Worm (Caenorhabditis elegans) whole organism, L3 larva: Measurements from ENCODE around the gene F22B8.3.

Experiments used
- R02D3.7 ChIP-seq: fragments of 150-350 bp; optimal IDR thresholded peaks from 2 replicates; lab custom pipeline; 2014; ENCODE audit warnings: missing biosample characterization, missing genetic modification characterization
- ama-1 ChIP-seq: fragments of 150-350 bp; optimal IDR thresholded peaks from 2 replicates; lab custom pipeline; 2018
- ceh-16 ChIP-seq: sonication (generic microtip); optimal IDR thresholded peaks from 2 replicates; lab custom pipeline; 2017; ENCODE audit warnings: missing biosample characterization, missing genetic modification characterization
- ceh-28 ChIP-seq: fragments of 150-350 bp; optimal IDR thresholded peaks from 2 replicates; lab custom pipeline; 2014; ENCODE audit warnings: missing biosample characterization, missing genetic modification reagents, missing genetic modification characterization
- ceh-82 ChIP-seq: fragments of 150-350 bp; optimal IDR thresholded peaks from 2 replicates; lab custom pipeline; 2014; ENCODE audit warnings: missing biosample characterization, missing genetic modification characterization
- daf-12 ChIP-seq: fragments of 150-350 bp; optimal IDR thresholded peaks from 2 replicates; lab custom pipeline; 2014; ENCODE audit warnings: missing biosample characterization, missing genetic modification reagents, missing genetic modification characterization
- egl-27 ChIP-seq: sonication (generic microtip); optimal IDR thresholded peaks from 4 replicates; lab custom pipeline; 2017; ENCODE audit warnings: missing biosample characterization, missing genetic modification reagents, missing genetic modification characterization
- elt-1 ChIP-seq: fragments of 150-350 bp; optimal IDR thresholded peaks from 2 replicates; lab custom pipeline; 2014; ENCODE audit warnings: missing biosample characterization, missing genetic modification characterization
- elt-2 ChIP-seq: sonication (generic microtip); optimal IDR thresholded peaks from 2 replicates; lab custom pipeline; 2016; ENCODE audit warnings: missing genetic modification reagents, mild to moderate bottlenecking, missing genetic modification characterization, missing compliant biosample characterization
- elt-3 ChIP-seq, 3 experiments: fragments of 150-350 bp in 1 of 3; sonication (generic microtip) in 2 of 3; optimal IDR thresholded peaks; 2 replicates in 2 of 3; 4 replicates in 1 of 3; lab custom pipeline; 2014 to 2017; ENCODE audit warnings: missing biosample characterization in 3 of 3, missing genetic modification characterization in 3 of 3
- eor-1 ChIP-seq, 2 experiments: fragments of 150-350 bp; optimal IDR thresholded peaks; 2 replicates each; lab custom pipeline; 2014 to 2018; ENCODE audit warnings: missing biosample characterization in 2 of 2, missing genetic modification characterization in 2 of 2
- fkh-2 ChIP-seq: fragments of 150-350 bp; optimal IDR thresholded peaks from 2 replicates; lab custom pipeline; 2014; ENCODE audit warnings: missing biosample characterization, missing genetic modification reagents, missing genetic modification characterization
- fos-1 ChIP-seq: fragments of 150-350 bp; optimal IDR thresholded peaks from 2 replicates; lab custom pipeline; 2014; ENCODE audit warnings: missing biosample characterization, missing genetic modification characterization
- hmg-11 ChIP-seq: sonication (generic microtip); optimal IDR thresholded peaks from 2 replicates; lab custom pipeline; 2016; ENCODE audit warnings: missing genetic modification characterization, missing compliant biosample characterization
- jun-1 ChIP-seq: fragments of 150-350 bp; optimal IDR thresholded peaks from 2 replicates; lab custom pipeline; 2014; ENCODE audit warnings: missing biosample characterization, missing genetic modification reagents, missing genetic modification characterization
- lin-15B ChIP-seq: fragments of 150-350 bp; optimal IDR thresholded peaks from 2 replicates; lab custom pipeline; 2014; ENCODE audit warnings: missing biosample characterization, missing genetic modification characterization
- lin-39 ChIP-seq: fragments of 150-350 bp; optimal IDR thresholded peaks from 2 replicates; lab custom pipeline; 2018; ENCODE audit warnings: missing biosample characterization, missing genetic modification reagents, missing genetic modification characterization
- lsy-12 ChIP-seq: sonication (generic microtip); optimal IDR thresholded peaks from 2 replicates; lab custom pipeline; 2016; ENCODE audit warnings: mild to moderate bottlenecking, missing genetic modification characterization, missing compliant biosample characterization
- mdl-1 ChIP-seq: fragments of 150-350 bp; optimal IDR thresholded peaks from 2 replicates; lab custom pipeline; 2014; ENCODE audit warnings: missing biosample characterization, missing genetic modification characterization
- mml-1 ChIP-seq: fragments of 150-350 bp; sonication (generic microtip); optimal IDR thresholded peaks from 3 replicates; lab custom pipeline; 2014; ENCODE audit warnings: missing biosample characterization, missing genetic modification characterization
- nfya-1 ChIP-seq: sonication (generic microtip); optimal IDR thresholded peaks from 2 replicates; lab custom pipeline; 2017; ENCODE audit warnings: missing genetic modification characterization, mild to moderate bottlenecking, missing compliant biosample characterization, antibody characterized with exemption, moderate library complexity; ENCODE audit not compliant: insufficient read depth
- nhr-12 ChIP-seq: fragments of 150-350 bp; optimal IDR thresholded peaks from 2 replicates; lab custom pipeline; 2014; ENCODE audit warnings: missing biosample characterization, missing genetic modification characterization
- nhr-23 ChIP-seq: fragments of 150-350 bp; optimal IDR thresholded peaks from 2 replicates; lab custom pipeline; 2014; ENCODE audit warnings: missing biosample characterization, missing genetic modification reagents, missing genetic modification characterization
- nhr-25 ChIP-seq: sonication (generic microtip); optimal IDR thresholded peaks from 2 replicates; lab custom pipeline; 2017; ENCODE audit warnings: missing biosample characterization, missing genetic modification characterization
- nhr-28 ChIP-seq: fragments of 150-350 bp; optimal IDR thresholded peaks from 2 replicates; lab custom pipeline; 2014; ENCODE audit warnings: missing biosample characterization, missing genetic modification characterization
- nhr-43 ChIP-seq: sonication (generic microtip); optimal IDR thresholded peaks from 2 replicates; lab custom pipeline; 2016; ENCODE audit warnings: mild to moderate bottlenecking, missing genetic modification characterization, missing compliant biosample characterization; ENCODE audit not compliant: poor library complexity, severe bottlenecking
- nhr-67 ChIP-seq: fragments of 150-350 bp; optimal IDR thresholded peaks from 2 replicates; lab custom pipeline; 2014; ENCODE audit warnings: missing biosample characterization, missing genetic modification characterization
- nhr-76 ChIP-seq: fragments of 150-350 bp; sonication (generic microtip); optimal IDR thresholded peaks from 5 replicates; lab custom pipeline; 2014; ENCODE audit warnings: missing biosample characterization, missing genetic modification characterization
- pqm-1 ChIP-seq: fragments of 150-350 bp; optimal IDR thresholded peaks from 2 replicates; lab custom pipeline; 2017; ENCODE audit warnings: missing biosample characterization, missing genetic modification characterization, inconsistent platforms
- sea-2 ChIP-seq: fragments of 150-350 bp; sonication (generic microtip); optimal IDR thresholded peaks from 4 replicates; lab custom pipeline; 2014; ENCODE audit warnings: missing biosample characterization, missing genetic modification reagents, missing genetic modification characterization
- skn-1 ChIP-seq: fragments of 150-350 bp; optimal IDR thresholded peaks from 2 replicates; lab custom pipeline; 2014; ENCODE audit warnings: missing biosample characterization, missing genetic modification characterization
- unc-39 ChIP-seq: sonication (generic microtip); optimal IDR thresholded peaks from 4 replicates; lab custom pipeline; 2017; ENCODE audit warnings: missing biosample characterization, missing genetic modification characterization
- unc-62 ChIP-seq: fragments of 150-350 bp; sonication (generic microtip); optimal IDR thresholded peaks from 4 replicates; lab custom pipeline; 2014; ENCODE audit warnings: missing biosample characterization, missing genetic modification reagents, missing genetic modification characterization
- ztf-4 ChIP-seq: fragments of 150-350 bp; optimal IDR thresholded peaks from 2 replicates; lab custom pipeline; 2014; ENCODE audit warnings: missing biosample characterization, missing genetic modification characterization

The F22B8.3 gene

DNA sequence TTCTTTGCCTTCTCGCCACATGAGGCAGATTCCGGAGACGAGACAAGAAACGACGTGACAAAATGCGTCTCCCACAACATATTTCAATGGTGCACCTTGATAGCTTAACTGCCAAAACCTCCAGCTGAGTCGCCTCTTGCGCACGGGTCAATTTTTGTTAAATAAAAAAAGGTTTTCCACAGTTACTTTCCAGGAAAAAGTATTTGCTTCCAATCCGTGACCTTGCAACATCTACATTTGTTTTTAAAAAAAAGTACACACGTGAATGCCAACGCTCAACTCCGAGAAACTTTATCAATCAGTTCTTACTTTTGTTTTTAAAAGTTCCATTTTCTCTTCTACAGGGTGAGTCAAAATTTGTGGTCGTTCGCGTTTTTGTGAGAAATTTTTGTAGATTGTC is 3.5 kb downstream of the F22B8.3 start, which contains the start of gene F22B8.7:
Gene F22B8.7 (plus strand): TSS at position 301 of the 400 bp plus-strand sequence.
- TF ChIP-seq daf-12 (tag; lab: Kevin White, UChicago) (no peak), hmg-11 (tag; lab: Kevin White, UChicago) (no peak), jun-1 (tag; lab: Kevin White, UChicago) (no peak), nhr-23 (tag; lab: Kevin White, UChicago) (no peak), ceh-16 (tag; lab: Kevin White, UChicago) (no peak), elt-3 (tag; optimal IDR thresholded peaks at IDR 0.05; lab: Kevin White, UChicago) (no peak), nfya-1 (no peak), ztf-4 (tag; lab: Kevin White, UChicago) (no peak), nhr-76 (tag; lab: Kevin White, UChicago) (no peak), pqm-1 (no peak), ceh-82 (tag; lab: Kevin White, UChicago) (no peak), nhr-67 (no peak)

DNA sequence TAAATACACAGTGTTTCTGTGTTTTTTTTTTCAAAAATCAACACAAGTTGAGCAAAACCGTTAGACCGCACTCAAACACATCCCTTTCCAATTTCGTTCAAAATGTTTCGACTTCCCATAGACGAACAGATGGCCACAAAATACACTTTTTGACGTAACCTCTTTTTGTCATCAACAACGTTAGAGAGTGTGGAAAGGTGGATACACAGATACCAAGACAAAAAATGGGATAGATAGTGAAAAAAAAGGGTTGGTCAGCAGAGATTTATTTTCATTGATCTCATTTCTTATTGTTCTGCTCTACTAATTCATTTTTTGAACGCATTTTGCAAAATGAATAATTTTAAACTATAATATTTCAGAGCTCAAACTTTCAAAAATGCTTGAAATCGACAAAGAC is 4.1 kb downstream of the F22B8.3 start:
- TF ChIP-seq elt-2 (peak; percentile 12), pqm-1 (peak; percentile 19), R02D3.7 (no peak)

DNA sequence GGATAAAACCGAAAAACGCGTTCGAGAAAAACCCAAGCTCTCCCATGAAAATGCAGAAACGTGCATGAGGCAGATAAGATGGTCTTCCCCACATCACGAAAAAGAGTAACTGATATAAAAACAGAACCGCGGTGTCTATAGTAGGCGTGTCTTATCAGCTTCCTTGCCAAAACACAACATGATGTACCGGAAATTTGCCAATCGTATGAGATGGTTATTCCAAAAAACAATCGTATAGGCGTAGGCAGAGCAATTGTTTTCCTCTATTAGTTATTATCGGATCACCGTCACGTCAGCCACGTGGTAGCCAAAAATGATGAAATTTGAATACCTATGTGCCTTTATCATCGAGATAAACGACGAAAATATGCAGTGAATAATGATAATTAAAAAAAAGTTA is 8.7 kb downstream of the F22B8.3 start, which contains the start of gene str-7:
Gene str-7 (minus strand): TSS at position 101 of the 400 bp plus-strand sequence.
- TF ChIP-seq pqm-1: peak; percentile 2
- no peak for TF ChIP-seq ztf-4 (tag; lab: Kevin White, UChicago)
- TF ChIP-seq egl-27: no peak
- no peak for TF ChIP-seq unc-39

DNA sequence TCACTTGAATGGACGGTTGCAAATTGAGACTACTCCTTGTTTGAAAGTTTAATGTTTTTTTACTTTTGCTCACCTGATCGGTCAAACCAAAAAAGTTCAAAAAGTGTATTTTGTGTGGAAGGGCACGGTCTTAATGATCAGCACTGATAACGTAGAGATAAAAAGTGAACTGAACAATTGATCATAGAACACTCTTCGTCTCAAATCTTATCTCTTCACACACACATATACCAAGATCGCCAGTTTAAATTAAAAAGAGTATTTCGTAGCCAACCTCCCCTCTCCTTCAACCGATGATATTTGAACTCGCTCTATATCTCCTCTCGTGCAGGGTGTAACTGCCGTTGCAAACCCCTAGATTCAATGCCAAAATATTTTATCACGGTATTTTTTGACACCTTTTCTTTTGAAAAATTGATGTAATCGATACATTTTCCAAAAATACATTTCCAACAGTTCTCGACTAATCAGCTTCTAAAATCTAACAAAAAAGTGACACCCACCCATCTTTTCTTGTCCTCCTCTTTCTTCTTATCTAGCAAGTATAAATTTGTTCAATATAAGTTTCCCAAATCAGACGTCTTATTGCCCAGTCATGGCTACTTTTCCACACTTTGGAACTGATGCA is 9.4 kb downstream of the F22B8.3 start, which contains the start of gene cth-1:
Gene cth-1 (plus strand): TSS at position 578 of the 628 bp plus-strand sequence.
- TF ChIP-seq ceh-16 (tag; lab: Kevin White, UChicago) (no peak), elt-3 (tag; optimal IDR thresholded peaks at IDR 0.05; lab: Kevin White, UChicago) (peak in 1 of 3 experiments; percentile 72), pqm-1 (peak; percentile 73), elt-2 (peak; percentile 60), elt-1 (tag; lab: Kevin White, UChicago) (peak; percentile 59), fos-1 (tag; lab: Kevin White, UChicago) (no peak), skn-1 (no peak)

DNA sequence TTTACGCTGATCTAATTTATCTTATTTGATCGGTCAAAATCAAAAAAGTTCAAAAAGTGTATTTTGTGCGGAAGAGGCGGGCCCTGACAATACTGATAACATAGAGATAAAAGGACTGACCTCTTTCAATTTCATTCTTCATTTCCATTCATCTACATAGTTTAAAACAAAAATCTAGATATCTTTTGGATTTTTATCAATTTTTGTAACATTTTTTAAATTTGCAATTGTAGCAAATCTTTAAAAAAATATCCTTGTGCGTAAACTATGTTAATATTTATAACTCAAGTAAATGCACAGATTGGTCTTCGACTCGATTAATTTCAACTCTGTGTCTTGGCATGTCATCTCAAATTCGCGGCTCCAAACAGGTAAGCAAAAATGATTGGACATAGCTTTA is 12.8 kb downstream of the F22B8.3 start, which contains the start of gene argk-1:
Gene argk-1 (plus strand): TSS at position 301 of the 400 bp plus-strand sequence.
- TF ChIP-seq nhr-23 (tag; lab: Kevin White, UChicago): no peak
- no peak for TF ChIP-seq eor-1 (tag; optimal IDR thresholded peaks at IDR 0.05; lab: Kevin White, UChicago)
- TF ChIP-seq elt-3 (tag; optimal IDR thresholded peaks at IDR 0.05; lab: Kevin White, UChicago): no peak
- TF ChIP-seq fos-1 (tag; lab: Kevin White, UChicago): no peak
- no peak for TF ChIP-seq nhr-76 (tag; lab: Kevin White, UChicago)
- TF ChIP-seq fkh-2 (tag; lab: Kevin White, UChicago): no peak
- TF ChIP-seq skn-1: no peak
- no peak for TF ChIP-seq mml-1 (tag; lab: Kevin White, UChicago)
- TF ChIP-seq pqm-1: no peak
- no peak for TF ChIP-seq lin-15B

DNA sequence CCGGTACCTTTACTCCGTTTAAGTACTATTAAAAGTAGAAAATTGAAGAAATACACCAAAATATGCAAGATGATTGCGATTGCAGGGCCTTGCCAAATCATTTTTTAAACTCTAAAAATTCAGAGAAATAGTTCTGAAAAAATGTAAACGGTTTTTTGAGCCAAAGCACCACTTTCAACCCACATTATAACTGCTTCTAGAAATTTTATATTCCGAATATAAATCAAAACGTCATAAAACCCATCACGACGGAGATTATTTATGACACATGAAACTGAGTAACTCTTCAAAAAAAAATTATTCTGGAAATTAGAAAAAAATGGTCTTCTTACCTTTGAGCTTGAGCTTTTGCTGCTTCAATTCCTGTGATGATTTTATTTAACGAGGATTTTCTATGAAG is 23.5 kb downstream of the F22B8.3 start, which contains the start of gene srxa-16:
Gene srxa-16 (minus strand): TSS at position 101 of the 400 bp plus-strand sequence.
- TF ChIP-seq fos-1 (tag; lab: Kevin White, UChicago) (no peak), nhr-67 (no peak), sea-2 (GFP tag; lab: Kevin White, UChicago) (no peak), elt-2 (no peak), nhr-12 (tag; lab: Kevin White, UChicago) (no peak), mdl-1 (no peak), elt-3 (tag; optimal IDR thresholded peaks at IDR 0.05; lab: Kevin White, UChicago) (no peak), unc-39 (no peak), nhr-23 (tag; lab: Kevin White, UChicago) (no peak), ceh-28 (no peak), lsy-12 (tag; lab: Kevin White, UChicago) (no peak), nhr-25 (no peak), nhr-43 (tag; lab: Kevin White, UChicago) (no peak), unc-62 (GFP tag; lab: Kevin White, UChicago) (no peak), skn-1 (no peak), nhr-76 (tag; lab: Kevin White, UChicago) (no peak), lin-39 (tag; lab: Kevin White, UChicago) (no peak), ama-1 (lab: Kevin White, UChicago) (no peak), nhr-28 (tag; lab: Kevin White, UChicago) (no peak), eor-1 (tag; optimal IDR thresholded peaks at IDR 0.05; lab: Kevin White, UChicago) (no peak)
